Worm (Caenorhabditis elegans) whole organism, L1 larva: ENCODE measurements around the gene math-18.

ENCODE experiments used
- C04F5.9 ChIP-seq: sonication (generic microtip); optimal IDR thresholded peaks from 2 replicates; lab custom pipeline; 2016; ENCODE audit warnings: missing genetic modification characterization, missing compliant biosample characterization
- C16A3.4 ChIP-seq: fragments of 150-350 bp; optimal IDR thresholded peaks from 2 replicates; lab custom pipeline; 2014; ENCODE audit warnings: missing biosample characterization, missing genetic modification characterization
- F16B12.6 ChIP-seq: fragments of 150-350 bp; optimal IDR thresholded peaks from 2 replicates; lab custom pipeline; 2014; ENCODE audit warnings: missing biosample characterization, missing genetic modification characterization
- Y116A8C.19 ChIP-seq: sonication (generic microtip); optimal IDR thresholded peaks from 2 replicates; lab custom pipeline; 2016; ENCODE audit warnings: missing compliant biosample characterization, missing genetic modification characterization, borderline replicate concordance
- ceh-63 ChIP-seq: fragments of 200-800 bp; sonication (Bioruptor generic); optimal IDR thresholded peaks from 2 replicates; lab custom pipeline; 2018; ENCODE audit warnings: mild to moderate bottlenecking, missing genetic modification characterization, missing compliant biosample characterization
- ceh-8 ChIP-seq: fragments of 200-800 bp; sonication (Bioruptor generic); optimal IDR thresholded peaks from 2 replicates; lab custom pipeline; 2018; ENCODE audit warnings: mild to moderate bottlenecking, missing genetic modification characterization, moderate library complexity, missing compliant biosample characterization
- ceh-88 ChIP-seq: fragments of 200-800 bp; sonication (Bioruptor generic); IDR thresholded peaks from 2 replicates; pipeline ENCODE4 v1.3.6; 2022; ENCODE audit warnings: missing genetic modification characterization, missing compliant biosample characterization
- ceh-90 ChIP-seq: sonication (generic microtip); optimal IDR thresholded peaks from 2 replicates; lab custom pipeline; 2016; ENCODE audit warnings: missing genetic modification characterization, missing compliant biosample characterization
- dpl-1 ChIP-seq, 3 experiments: fragments of 150-350 bp in 2 of 3; sonication (generic microtip) in 1 of 3; optimal IDR thresholded peaks; 2 replicates each; lab custom pipeline; 2014 to 2017; ENCODE audit warnings: missing biosample characterization in 3 of 3, missing genetic modification characterization in 3 of 3, missing genetic modification reagents in 3 of 3
- dsc-1 ChIP-seq: sonication (generic microtip); optimal IDR thresholded peaks from 2 replicates; lab custom pipeline; 2016; ENCODE audit warnings: mild to moderate bottlenecking, missing genetic modification characterization, missing compliant biosample characterization
- efl-3 ChIP-seq: fragments of 200-800 bp; sonication (Bioruptor generic); optimal IDR thresholded peaks from 2 replicates; lab custom pipeline; 2018; ENCODE audit warnings: mild to moderate bottlenecking, missing genetic modification characterization, missing compliant biosample characterization
- egl-13 ChIP-seq: sonication (generic microtip); optimal IDR thresholded peaks from 2 replicates; lab custom pipeline; 2016; ENCODE audit warnings: missing genotype, missing genetic modification reagents, missing genetic modification characterization, missing compliant biosample characterization
- egl-27 ChIP-seq, 2 experiments: fragments of 150-350 bp in 1 of 2; sonication (generic microtip); optimal IDR thresholded peaks; 3 replicates each; lab custom pipeline; 2017 to 2018; ENCODE audit warnings: missing biosample characterization in 2 of 2, missing genetic modification characterization in 2 of 2, missing genetic modification reagents in 2 of 2
- ets-5 ChIP-seq: fragments of 200-800 bp; sonication (Bioruptor generic); IDR thresholded peaks from 2 replicates; pipeline ENCODE4 v1.3.6; 2022; ENCODE audit warnings: missing genetic modification characterization, missing compliant biosample characterization
- fkh-4 ChIP-seq: sonication (generic microtip); optimal IDR thresholded peaks from 2 replicates; lab custom pipeline; 2016; ENCODE audit warnings: missing compliant biosample characterization, missing genetic modification characterization, borderline replicate concordance
- grh-1 ChIP-seq: fragments of 200-800 bp; sonication (Bioruptor generic); IDR thresholded peaks from 2 replicates; pipeline ENCODE4 v1.3.6; 2022; ENCODE audit warnings: missing genetic modification reagents, missing genetic modification characterization, missing compliant biosample characterization
- hlh-17 ChIP-seq: fragments of 200-800 bp; sonication (Bioruptor generic); optimal IDR thresholded peaks from 2 replicates; lab custom pipeline; 2018; ENCODE audit warnings: missing genetic modification characterization, mild to moderate bottlenecking, missing compliant biosample characterization, moderate library complexity, borderline replicate concordance
- hlh-4 ChIP-seq: sonication (generic microtip); optimal IDR thresholded peaks from 2 replicates; lab custom pipeline; 2016; ENCODE audit warnings: mild to moderate bottlenecking, missing genetic modification characterization, missing compliant biosample characterization
- irx-1 ChIP-seq: sonication (generic microtip); optimal IDR thresholded peaks from 2 replicates; lab custom pipeline; 2016; ENCODE audit warnings: missing genetic modification characterization, missing compliant biosample characterization
- isw-1 ChIP-seq: fragments of 200-800 bp; sonication (Bioruptor generic); IDR thresholded peaks from 2 replicates; pipeline ENCODE4 v1.3.6; 2022; ENCODE audit warnings: missing genetic modification characterization, missing compliant biosample characterization
- lin-15B ChIP-seq: fragments of 150-350 bp; sonication (generic microtip); optimal IDR thresholded peaks from 3 replicates; lab custom pipeline; 2014; ENCODE audit warnings: missing biosample characterization, missing genetic modification characterization
- lin-39 ChIP-seq: fragments of 150-350 bp; optimal IDR thresholded peaks from 2 replicates; lab custom pipeline; 2014; ENCODE audit warnings: missing biosample characterization, missing genetic modification reagents, missing genetic modification characterization
- lsy-2 ChIP-seq, 2 experiments: fragments of 150-350 bp; optimal IDR thresholded peaks; 2 replicates each; lab custom pipeline; 2014; ENCODE audit warnings: missing biosample characterization in 2 of 2, missing genetic modification characterization in 2 of 2
- mab-9 ChIP-seq: fragments of 200-800 bp; sonication (Bioruptor generic); IDR thresholded peaks from 2 replicates; pipeline ENCODE4 v1.3.6; 2022; ENCODE audit warnings: missing genetic modification reagents, missing genetic modification characterization, missing compliant biosample characterization
- mef-2 ChIP-seq: fragments of 150-350 bp; optimal IDR thresholded peaks from 2 replicates; lab custom pipeline; 2014; ENCODE audit warnings: missing biosample characterization, missing genetic modification characterization
- mep-1 ChIP-seq: fragments of 150-350 bp; optimal IDR thresholded peaks from 2 replicates; lab custom pipeline; 2014; ENCODE audit warnings: missing biosample characterization, missing genetic modification characterization
- nhr-11 ChIP-seq: fragments of 150-350 bp; optimal IDR thresholded peaks from 2 replicates; lab custom pipeline; 2014; ENCODE audit warnings: missing biosample characterization, missing genetic modification characterization
- nhr-12 ChIP-seq: sonication (generic microtip); optimal IDR thresholded peaks from 2 replicates; lab custom pipeline; 2017; ENCODE audit warnings: missing biosample characterization, missing genetic modification characterization
- nhr-19 ChIP-seq: fragments of 200-800 bp; sonication (Bioruptor generic); conservative IDR thresholded peaks from 2 replicates; pipeline ENCODE4 v1.3.6; 2022; ENCODE audit warnings: missing genetic modification characterization, missing compliant biosample characterization
- nhr-20 ChIP-seq: sonication (generic microtip); optimal IDR thresholded peaks from 2 replicates; lab custom pipeline; 2016; ENCODE audit warnings: mild to moderate bottlenecking, missing genetic modification characterization, missing compliant biosample characterization
- nhr-71 ChIP-seq: sonication (generic microtip); optimal IDR thresholded peaks from 2 replicates; lab custom pipeline; 2016; ENCODE audit warnings: mild to moderate bottlenecking, missing genetic modification characterization, moderate library complexity, missing compliant biosample characterization
- nhr-76 ChIP-seq: sonication (generic microtip); optimal IDR thresholded peaks from 2 replicates; lab custom pipeline; 2017; ENCODE audit warnings: missing biosample characterization, missing genetic modification characterization
- nhr-77 ChIP-seq: fragments of 150-350 bp; optimal IDR thresholded peaks from 2 replicates; lab custom pipeline; 2014; ENCODE audit warnings: missing biosample characterization, missing genetic modification characterization
- nhr-85 ChIP-seq: sonication (generic microtip); peaks from one replicate; lab custom pipeline; 2016; ENCODE audit warnings: missing genetic modification characterization, inconsistent platforms, missing compliant biosample characterization
- nhr-90 ChIP-seq: sonication (generic microtip); optimal IDR thresholded peaks from 2 replicates; lab custom pipeline; 2016; ENCODE audit warnings: mild to moderate bottlenecking, missing genetic modification characterization, missing compliant biosample characterization; ENCODE audit not compliant: poor library complexity
- pag-3 ChIP-seq: sonication (generic microtip); optimal IDR thresholded peaks from 2 replicates; lab custom pipeline; 2017; ENCODE audit warnings: missing genetic modification characterization, mild to moderate bottlenecking, missing compliant biosample characterization, antibody characterized with exemption, borderline replicate concordance; ENCODE audit not compliant: insufficient read depth
- pax-3 ChIP-seq: fragments of 200-800 bp; sonication (Bioruptor generic); optimal IDR thresholded peaks from 2 replicates; lab custom pipeline; 2018; ENCODE audit warnings: mild to moderate bottlenecking, missing genetic modification characterization, moderate library complexity, missing compliant biosample characterization
- rnt-1 ChIP-seq: sonication (generic microtip); optimal IDR thresholded peaks from 2 replicates; lab custom pipeline; 2016; ENCODE audit warnings: mild to moderate bottlenecking, missing genetic modification characterization, moderate library complexity, missing compliant biosample characterization
- snu-23 ChIP-seq: sonication (generic microtip); optimal IDR thresholded peaks from 2 replicates; lab custom pipeline; 2016; ENCODE audit warnings: missing genetic modification characterization, missing compliant biosample characterization
- sox-4 ChIP-seq: sonication (generic microtip); optimal IDR thresholded peaks from 2 replicates; lab custom pipeline; 2016; ENCODE audit warnings: missing genetic modification characterization, missing compliant biosample characterization
- sptf-1 ChIP-seq: fragments of 150-350 bp; optimal IDR thresholded peaks from 2 replicates; lab custom pipeline; 2014; ENCODE audit warnings: missing biosample characterization, missing genetic modification characterization
- sup-37 ChIP-seq: fragments of 200-800 bp; sonication (Bioruptor generic); optimal IDR thresholded peaks from 2 replicates; lab custom pipeline; 2018; ENCODE audit warnings: mild to moderate bottlenecking, missing genetic modification characterization, missing compliant biosample characterization
- swsn-7 ChIP-seq: sonication (generic microtip); optimal IDR thresholded peaks from 2 replicates; lab custom pipeline; 2016; ENCODE audit warnings: missing genetic modification characterization, missing compliant biosample characterization
- tbx-2 ChIP-seq: sonication (generic microtip); optimal IDR thresholded peaks from 2 replicates; lab custom pipeline; 2016; ENCODE audit warnings: missing genetic modification characterization, missing compliant biosample characterization
- tlp-1 ChIP-seq: fragments of 150-350 bp; optimal IDR thresholded peaks from 2 replicates; lab custom pipeline; 2014; ENCODE audit warnings: missing biosample characterization, missing genetic modification characterization
- unc-30 ChIP-seq: sonication (generic microtip); optimal IDR thresholded peaks from 2 replicates; lab custom pipeline; 2017; ENCODE audit warnings: missing biosample characterization, missing genetic modification characterization
- unc-62 ChIP-seq: fragments of 150-350 bp; optimal IDR thresholded peaks from 2 replicates; lab custom pipeline; 2014; ENCODE audit warnings: missing biosample characterization, missing genetic modification reagents, missing genetic modification characterization
- unc-86 ChIP-seq: sonication (generic microtip); optimal IDR thresholded peaks from 2 replicates; lab custom pipeline; 2016; ENCODE audit warnings: missing genetic modification characterization, missing compliant biosample characterization
- vab-15 ChIP-seq: sonication (generic microtip); optimal IDR thresholded peaks from 2 replicates; lab custom pipeline; 2017; ENCODE audit warnings: missing genotype, mild to moderate bottlenecking, missing genetic modification characterization, missing compliant biosample characterization
- xbp-1 ChIP-seq: sonication (generic microtip); optimal IDR thresholded peaks from 2 replicates; lab custom pipeline; 2016; ENCODE audit warnings: missing genetic modification characterization, missing compliant biosample characterization
- zag-1 ChIP-seq: fragments of 150-350 bp; optimal IDR thresholded peaks from 2 replicates; lab custom pipeline; 2014; ENCODE audit warnings: missing biosample characterization, missing genetic modification characterization
- zip-4 ChIP-seq: fragments of 200-800 bp; sonication (Bioruptor generic); optimal IDR thresholded peaks from 2 replicates; lab custom pipeline; 2018; ENCODE audit warnings: mild to moderate bottlenecking, missing genetic modification characterization, moderate library complexity, missing compliant biosample characterization
- ztf-11 ChIP-seq, 2 experiments: sonication (generic microtip); optimal IDR thresholded peaks; 2 replicates each; lab custom pipeline; 2016 to 2017; ENCODE audit warnings: missing genetic modification characterization in 2 of 2, missing biosample characterization in 1 of 2, missing compliant biosample characterization in 1 of 2
- ztf-4 ChIP-seq: fragments of 150-350 bp; optimal IDR thresholded peaks from 2 replicates; lab custom pipeline; 2014; ENCODE audit warnings: missing biosample characterization, missing genetic modification characterization

Gene math-18

ce11 chrII:2195541-2195940, 41.7 kb downstream of the math-18 start:
- TF ChIP-seq ceh-90 (tag; lab: Kevin White, UChicago), result no peak
- TF ChIP-seq ceh-8 (GFP tag; lab: Kevin White, UChicago), result no peak
- TF ChIP-seq snu-23 (GFP tag; lab: Kevin White, UChicago), result peak; percentile 54
- no peak for TF ChIP-seq efl-3
- TF ChIP-seq nhr-19, result peak; percentile 22; the same call in 1 of the 2 replicates
- TF ChIP-seq nhr-11 (tag; lab: Kevin White, UChicago), result no peak
- TF ChIP-seq zag-1 (tag; lab: Kevin White, UChicago), result peak; percentile 39
- TF ChIP-seq hlh-4, result no peak
- TF ChIP-seq hlh-17 (GFP tag; lab: Kevin White, UChicago), result no peak
- no peak for TF ChIP-seq sox-4 (tag; lab: Kevin White, UChicago)
- TF ChIP-seq egl-13 (tag; lab: Kevin White, UChicago), result no peak
- no peak for TF ChIP-seq ets-5
- TF ChIP-seq unc-86 (tag; lab: Kevin White, UChicago), result peak; percentile 12
- TF ChIP-seq mab-9 (GFP tag; lab: Robert Waterston, UW), result no peak
- no peak for TF ChIP-seq pag-3 (tag; lab: Kevin White, UChicago)
- TF ChIP-seq nhr-20 (tag; lab: Kevin White, UChicago), result peak; percentile 21
- no peak for TF ChIP-seq mef-2
- TF ChIP-seq tlp-1 (tag; lab: Kevin White, UChicago), result no peak
- TF ChIP-seq lin-39, result no peak
- no peak for TF ChIP-seq nhr-90 (tag; lab: Kevin White, UChicago)
- no peak for TF ChIP-seq isw-1 (GFP tag; lab: Robert Waterston, UW)
- no peak for TF ChIP-seq C04F5.9 (tag; lab: Kevin White, UChicago)
- no peak for TF ChIP-seq ztf-4 (tag; lab: Kevin White, UChicago)
- TF ChIP-seq lsy-2 (tag; optimal IDR thresholded peaks at IDR 0.05; lab: Kevin White, UChicago), result peak; percentile 50 to 77
- TF ChIP-seq tbx-2, result no peak
- TF ChIP-seq rnt-1, result no peak
- TF ChIP-seq dsc-1 (tag; lab: Kevin White, UChicago), result no peak
- TF ChIP-seq dpl-1 (GFP tag; optimal IDR thresholded peaks at IDR 0.05; lab: Kevin White, UChicago), result peak in 2 of 3 experiments; percentile 16 to 45
- TF ChIP-seq nhr-85 (tag; lab: Kevin White, UChicago), result no peak
- TF ChIP-seq C16A3.4 (tag; lab: Kevin White, UChicago), result peak; percentile 69
- no peak for TF ChIP-seq unc-30 (tag; lab: Kevin White, UChicago)
- TF ChIP-seq swsn-7 (tag; lab: Kevin White, UChicago), result peak; percentile 39
- no peak for TF ChIP-seq grh-1 (GFP tag; lab: Robert Waterston, UW)
- TF ChIP-seq zip-4 (GFP tag; lab: Kevin White, UChicago), result no peak
- no peak for TF ChIP-seq pax-3 (tag; lab: Kevin White, UChicago)
- TF ChIP-seq sup-37 (GFP tag; lab: Kevin White, UChicago), result no peak
- no peak for TF ChIP-seq sptf-1
- TF ChIP-seq vab-15 (tag; lab: Kevin White, UChicago), result no peak
- TF ChIP-seq mep-1 (tag; lab: Kevin White, UChicago), result peak; percentile 34
- no peak for TF ChIP-seq nhr-76 (tag; lab: Kevin White, UChicago)
- TF ChIP-seq lin-15B, result no peak
- no peak for TF ChIP-seq irx-1 (tag; lab: Kevin White, UChicago)
- TF ChIP-seq xbp-1 (tag; lab: Kevin White, UChicago), result peak; percentile 21
- TF ChIP-seq ceh-88, result no peak
- TF ChIP-seq unc-62, result no peak
- no peak for TF ChIP-seq ztf-11 (tag; optimal IDR thresholded peaks at IDR 0.05; lab: Kevin White, UChicago)
- TF ChIP-seq nhr-12 (tag; lab: Kevin White, UChicago), result no peak
- TF ChIP-seq nhr-71, result peak; percentile 56
- peak; percentile 58 for TF ChIP-seq nhr-77 (tag; lab: Kevin White, UChicago)
- no peak for TF ChIP-seq Y116A8C.19 (tag; lab: Kevin White, UChicago)
- no peak for TF ChIP-seq ceh-63 (GFP tag; lab: Kevin White, UChicago)
- no peak for TF ChIP-seq egl-27 (tag; optimal IDR thresholded peaks at IDR 0.05; lab: Kevin White, UChicago)
- no peak for TF ChIP-seq fkh-4 (tag; lab: Kevin White, UChicago)
- TF ChIP-seq F16B12.6 (tag; lab: Kevin White, UChicago), result peak; percentile 41
